Worm (Caenorhabditis elegans) whole organism, mixed stage, embryonic: ENCODE results near the gene best-23.

ENCODE experiments used
- lin-32 ChIP-seq: fragments of 200-800 bp; sonication (Bioruptor generic); optimal IDR thresholded peaks from 2 replicates; lab custom pipeline; 2018; ENCODE audit warnings: mild to moderate bottlenecking, missing genetic modification characterization, missing compliant biosample characterization
- nhr-28 ChIP-seq: fragments of 150-350 bp; optimal IDR thresholded peaks from 2 replicates; lab custom pipeline; 2014; ENCODE audit warnings: missing biosample characterization, missing genetic modification characterization
- nhr-76 ChIP-seq: sonication (generic microtip); optimal IDR thresholded peaks from 2 replicates; lab custom pipeline; 2017; ENCODE audit warnings: missing biosample characterization, missing genetic modification characterization
- unc-62 ChIP-seq: fragments of 150-350 bp; optimal IDR thresholded peaks from 2 replicates; lab custom pipeline; 2014; ENCODE audit warnings: missing biosample characterization, missing genetic modification reagents, missing genetic modification characterization

- TF ChIP-seq nhr-28 (tag; lab: Kevin White, UChicago): no peak
- TF ChIP-seq unc-62 (GFP tag; lab: Kevin White, UChicago): no peak
- no peak for TF ChIP-seq lin-32
- no peak for TF ChIP-seq nhr-76 (tag; lab: Kevin White, UChicago)
Measured at ce11 chrII:7948278-7948677, 40.9 kb upstream of the best-23 start.
